Worm (Caenorhabditis elegans): ENCODE results near the gene dap-3.

The dap-3 gene

DNA sequence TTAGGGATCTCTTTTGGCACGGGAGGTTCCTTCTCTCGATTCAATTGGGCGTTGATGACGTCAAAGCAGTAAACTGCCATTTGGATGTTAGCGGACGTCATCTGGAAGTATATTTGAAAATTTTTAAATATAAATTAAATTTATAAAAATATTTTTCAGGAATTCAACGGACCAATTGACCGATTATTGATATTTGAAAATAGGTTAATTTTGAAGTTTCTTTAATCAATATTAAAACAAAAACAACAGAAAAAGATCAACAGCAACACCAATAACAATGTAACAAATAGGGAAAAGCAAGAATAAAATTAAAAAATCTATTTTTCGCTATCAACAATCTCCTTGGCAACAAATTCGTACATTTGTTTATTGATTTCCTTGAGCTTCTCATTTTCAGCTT, 41.7 kb upstream of the dap-3 start, which contains the start of gene R166.3:
Gene R166.3 (minus strand): TSS at position 101 of the 400 bp plus-strand sequence.
- TF ChIP-seq tbx-2 (tag; optimal IDR thresholded peaks at IDR 0.05) = no peak
- TF ChIP-seq nhr-43 (tag; optimal IDR thresholded peaks at IDR 0.05; ENCODE audit: poor library complexity, severe bottlenecking) = no peak
- no peak for TF ChIP-seq unc-62 (GFP tag; optimal IDR thresholded peaks at IDR 0.05)
- TF ChIP-seq nhr-11 (tag; optimal IDR thresholded peaks at IDR 0.05) = no peak
- TF ChIP-seq pqm-1 (tag; optimal IDR thresholded peaks at IDR 0.05) = no peak
- TF ChIP-seq zag-1 (tag; optimal IDR thresholded peaks at IDR 0.05) = no peak
- TF ChIP-seq elt-3 (tag; optimal IDR thresholded peaks at IDR 0.05) = no peak
- TF ChIP-seq aly-2 (tag; optimal IDR thresholded peaks at IDR 0.05) = no peak
- no peak for TF ChIP-seq eor-1 (tag; optimal IDR thresholded peaks at IDR 0.05)
- TF ChIP-seq nhr-77 (tag; optimal IDR thresholded peaks at IDR 0.05) = no peak
- no peak for TF ChIP-seq snpc-4 (tag; optimal IDR thresholded peaks at IDR 0.05)
- no peak for TF ChIP-seq nfya-1 (tag; optimal IDR thresholded peaks at IDR 0.05; ENCODE audit: insufficient read depth)
- no peak for TF ChIP-seq mdl-1 (tag; optimal IDR thresholded peaks at IDR 0.05)

DNA sequence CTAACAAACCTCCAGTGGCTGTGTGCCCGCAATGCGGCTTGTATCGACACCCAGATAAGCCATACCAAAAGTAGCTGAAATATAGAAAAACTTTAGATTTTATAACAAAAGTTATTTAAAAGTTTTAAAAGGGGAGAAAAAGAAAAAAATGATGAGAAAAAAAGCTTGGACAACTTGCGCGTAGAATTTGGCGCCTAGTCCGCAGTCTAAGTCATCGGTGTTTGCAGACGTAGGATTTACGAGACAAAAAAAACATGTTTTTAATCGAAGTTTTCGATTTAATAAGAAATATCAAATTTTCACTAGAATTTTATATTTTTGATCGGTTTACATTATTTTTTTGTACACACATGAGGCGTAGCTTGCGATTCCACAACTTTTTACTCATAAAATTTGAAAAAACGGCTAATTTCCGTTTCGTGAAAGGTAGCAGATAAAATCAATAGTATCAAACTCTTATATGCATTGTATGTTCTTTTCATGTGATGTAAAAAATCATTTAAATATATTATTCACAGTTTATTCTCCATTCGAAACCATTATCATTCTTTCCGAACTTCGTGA, 38.9 kb upstream of the dap-3 start, which contains the start of gene pro-1:
Gene pro-1 (minus strand): TSS at position 74 of the 564 bp plus-strand sequence.
- TF ChIP-seq snpc-4 (tag; optimal IDR thresholded peaks at IDR 0.05) (no peak), nhr-43 (tag; optimal IDR thresholded peaks at IDR 0.05; ENCODE audit: poor library complexity, severe bottlenecking) (peak; percentile 79), ceh-28 (tag; optimal IDR thresholded peaks at IDR 0.05) (peak; percentile 34), hmg-11 (tag; optimal IDR thresholded peaks at IDR 0.05) (peak; percentile 4), fos-1 (tag; optimal IDR thresholded peaks at IDR 0.05) (no peak), elt-2 (tag; optimal IDR thresholded peaks at IDR 0.05) (peak; percentile 56), daf-12 (tag; optimal IDR thresholded peaks at IDR 0.05) (no peak), tbx-2 (tag; optimal IDR thresholded peaks at IDR 0.05) (peak; percentile 60), mml-1 (tag; optimal IDR thresholded peaks at IDR 0.05) (no peak), skn-1 (tag; optimal IDR thresholded peaks at IDR 0.05) (peak; percentile 74), nhr-67 (tag; optimal IDR thresholded peaks at IDR 0.05) (no peak), ceh-82 (tag; optimal IDR thresholded peaks at IDR 0.05) (no peak), jun-1 (tag; optimal IDR thresholded peaks at IDR 0.05) (peak; percentile 57), pha-4 (tag; optimal IDR thresholded peaks at IDR 0.05) (peak; percentile 91), nhr-76 (tag; optimal IDR thresholded peaks at IDR 0.05) (no peak), lsy-12 (tag; optimal IDR thresholded peaks at IDR 0.05) (peak; percentile 95), sea-2 (GFP tag; optimal IDR thresholded peaks at IDR 0.05) (no peak), nhr-23 (tag; optimal IDR thresholded peaks at IDR 0.05) (peak; percentile 79), ZK546.5 (tag; optimal IDR thresholded peaks at IDR 0.05) (peak; percentile 23), unc-62 (GFP tag; optimal IDR thresholded peaks at IDR 0.05) (no peak), nhr-25 (tag; optimal IDR thresholded peaks at IDR 0.05) (peak; percentile 62), ceh-16 (tag; optimal IDR thresholded peaks at IDR 0.05) (no peak), nhr-237 (tag; optimal IDR thresholded peaks at IDR 0.05) (no peak), nhr-11 (tag; optimal IDR thresholded peaks at IDR 0.05) (no peak), nhr-12 (tag; optimal IDR thresholded peaks at IDR 0.05) (no peak), unc-39 (tag; optimal IDR thresholded peaks at IDR 0.05) (no peak), elt-3 (tag; optimal IDR thresholded peaks at IDR 0.05) (no peak), mdl-1 (tag; optimal IDR thresholded peaks at IDR 0.05) (no peak), elt-1 (tag; optimal IDR thresholded peaks at IDR 0.05) (no peak), aly-2 (tag; optimal IDR thresholded peaks at IDR 0.05) (peak; percentile 32), ama-1 (optimal IDR thresholded peaks at IDR 0.05) (peak; percentile 97), egl-27 (tag; optimal IDR thresholded peaks at IDR 0.05) (no peak), zag-1 (tag; optimal IDR thresholded peaks at IDR 0.05) (no peak), fkh-10 (GFP tag; optimal IDR thresholded peaks at IDR 0.05) (no peak), eor-1 (tag; optimal IDR thresholded peaks at IDR 0.05) (no peak), R02D3.7 (tag; optimal IDR thresholded peaks at IDR 0.05) (peak; percentile 96), egl-5 (tag; optimal IDR thresholded peaks at IDR 0.05) (no peak), ceh-9 (tag; optimal IDR thresholded peaks at IDR 0.05) (no peak), nfya-1 (tag; optimal IDR thresholded peaks at IDR 0.05; ENCODE audit: insufficient read depth) (peak; percentile 66), lin-15B (tag; optimal IDR thresholded peaks at IDR 0.05) (peak; percentile 42), fkh-2 (tag; optimal IDR thresholded peaks at IDR 0.05) (no peak), ztf-4 (tag; optimal IDR thresholded peaks at IDR 0.05) (peak; percentile 78), nhr-28 (tag; optimal IDR thresholded peaks at IDR 0.05) (peak; percentile 29), ztf-11 (tag; optimal IDR thresholded peaks at IDR 0.05) (no peak), nhr-77 (tag; optimal IDR thresholded peaks at IDR 0.05) (no peak), pqm-1 (tag; optimal IDR thresholded peaks at IDR 0.05) (peak; percentile 51), lin-39 (tag; optimal IDR thresholded peaks at IDR 0.05) (peak; percentile 62)
